Worm (Caenorhabditis elegans): ENCODE results near the gene rpl-22.

rpl-22 gene

DNA sequence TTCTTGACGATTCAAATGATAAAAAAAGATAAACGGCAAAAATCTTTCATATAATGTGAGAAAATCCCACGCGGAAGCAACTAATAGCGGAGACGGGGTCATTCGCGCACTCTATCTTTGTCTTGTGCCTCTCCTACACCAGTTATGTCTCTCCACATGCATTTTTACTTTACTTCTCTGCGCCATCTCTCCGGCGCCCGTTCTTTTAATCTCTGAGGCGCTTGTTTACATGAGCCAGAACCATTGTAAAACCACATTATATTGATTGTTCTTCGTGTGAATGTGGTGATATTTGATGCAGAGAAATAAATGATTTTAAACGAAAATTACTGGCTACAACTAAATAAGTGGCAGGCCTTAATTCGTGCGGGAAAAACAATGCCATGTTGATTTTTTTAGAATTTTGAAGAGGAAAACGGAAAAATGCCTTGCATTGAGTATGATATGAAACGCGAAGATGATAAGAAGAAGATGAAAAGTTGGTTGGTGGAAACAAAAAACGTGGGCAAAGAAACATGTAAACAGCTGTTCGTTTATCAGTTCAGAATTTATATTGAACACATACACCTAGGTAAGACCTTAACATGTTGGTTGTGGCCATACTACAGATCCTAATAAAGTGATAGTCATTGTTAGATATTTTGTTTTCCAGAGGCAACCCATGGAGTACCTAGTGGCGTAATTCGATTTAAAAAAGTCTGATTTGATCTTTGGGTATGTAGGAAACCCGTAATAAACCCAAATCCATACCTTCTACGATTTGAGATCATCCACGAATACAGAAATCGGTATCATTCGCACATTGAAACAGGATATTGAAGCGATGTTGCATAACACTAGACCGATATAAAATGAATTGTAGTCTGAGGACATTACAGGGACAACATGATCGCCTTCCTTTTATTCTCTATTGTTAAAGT is 37.2 kb downstream of the rpl-22 start, which contains the start of gene C04G6.2 (continued):
- no peak for TF ChIP-seq lin-29 (GFP tag; IDR thresholded peaks at IDR 0.05)
- no peak for TF ChIP-seq cey-2 (tag; optimal IDR thresholded peaks at IDR 0.05; ENCODE audit: borderline replicate concordance, insufficient read depth)
- TF ChIP-seq vab-7 (GFP tag; IDR thresholded peaks at IDR 0.05): no peak
- TF ChIP-seq hlh-11 (tag; optimal IDR thresholded peaks at IDR 0.05): peak; percentile 75
- TF ChIP-seq hmg-1.1 (GFP tag; IDR thresholded peaks at IDR 0.05): 0 out of 2 replicates have a peak, but pooled peaks have one; percentile 38
- no peak for TF ChIP-seq zfp-2 (tag; optimal IDR thresholded peaks at IDR 0.05)
- peak; percentile 36 for TF ChIP-seq mxl-3 (GFP tag; optimal IDR thresholded peaks at IDR 0.05)
- TF ChIP-seq unc-130 (GFP tag; optimal IDR thresholded peaks at IDR 0.05): no peak
- peak; percentile 47 for TF ChIP-seq mep-1 (tag; optimal IDR thresholded peaks at IDR 0.05)
- no peak for TF ChIP-seq fos-1 (tag; optimal IDR thresholded peaks at IDR 0.05)
- no peak for TF ChIP-seq ceh-44 (GFP tag; IDR thresholded peaks at IDR 0.05)
- peak in 1 of 2 experiments; percentile 45 for TF ChIP-seq unc-62 (GFP tag; optimal IDR thresholded peaks at IDR 0.05 in 1 of 2)
- TF ChIP-seq unc-62 (tag; optimal IDR thresholded peaks at IDR 0.05): no peak
- TF ChIP-seq ceh-20 (GFP tag; IDR thresholded peaks at IDR 0.05): no peak
- no peak for TF ChIP-seq nhr-237 (tag; optimal IDR thresholded peaks at IDR 0.05)

DNA sequence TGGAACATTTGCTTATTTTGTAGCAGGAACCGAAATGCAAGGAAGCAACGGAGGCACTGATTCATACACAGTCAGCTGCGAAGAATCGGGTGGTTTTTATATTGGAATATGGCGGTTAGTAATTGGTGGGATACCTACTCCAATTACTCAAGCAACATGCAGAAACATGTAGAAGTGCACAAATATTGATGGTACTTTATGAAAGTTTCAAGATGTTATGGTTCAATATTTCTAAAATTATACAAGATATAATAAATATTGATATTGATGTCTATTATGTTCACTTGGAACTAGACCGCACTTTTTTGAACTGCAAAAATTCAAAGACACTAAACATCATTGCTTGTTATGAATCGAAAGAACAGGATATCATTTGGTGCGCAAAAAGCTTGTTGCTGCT is 38.5 kb downstream of the rpl-22 start, which contains the start of gene C04G6.13:
Gene C04G6.13 (plus strand): TSS at position 301 of the 400 bp plus-strand sequence.
- TF ChIP-seq unc-62 (GFP tag; optimal IDR thresholded peaks at IDR 0.05 in 1 of 2) (peak in 1 of 2 experiments; percentile 35), unc-62 (tag; optimal IDR thresholded peaks at IDR 0.05) (no peak), hlh-30 (tag; optimal IDR thresholded peaks at IDR 0.05; ENCODE audit: insufficient read depth) (no peak)

DNA sequence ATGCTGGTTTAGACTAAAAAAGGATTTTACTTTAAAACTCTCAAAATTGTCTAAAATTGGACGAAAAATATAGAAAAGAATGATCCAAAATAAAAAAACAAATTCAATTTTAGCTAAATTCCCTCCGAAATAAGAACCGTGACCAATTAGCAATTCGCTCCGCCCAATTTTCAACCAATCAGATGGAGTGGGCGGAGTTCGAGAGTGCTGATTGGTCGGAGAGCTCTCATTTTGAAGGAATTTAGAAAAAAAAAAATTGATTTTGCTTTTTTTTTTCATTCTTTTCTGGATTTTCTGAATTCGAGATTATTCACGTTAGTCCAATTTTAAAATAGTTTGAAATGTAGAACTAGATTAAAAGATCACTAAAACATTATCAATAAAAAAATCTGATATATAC is 43.6 kb downstream of the rpl-22 start:
- TF ChIP-seq daf-8 (GFP tag; IDR thresholded peaks at IDR 0.05) (no peak), unc-62 (GFP tag; optimal IDR thresholded peaks at IDR 0.05 in 1 of 2) (peak in 1 of 2 experiments; percentile 73), unc-62 (tag; optimal IDR thresholded peaks at IDR 0.05) (no peak)

DNA sequence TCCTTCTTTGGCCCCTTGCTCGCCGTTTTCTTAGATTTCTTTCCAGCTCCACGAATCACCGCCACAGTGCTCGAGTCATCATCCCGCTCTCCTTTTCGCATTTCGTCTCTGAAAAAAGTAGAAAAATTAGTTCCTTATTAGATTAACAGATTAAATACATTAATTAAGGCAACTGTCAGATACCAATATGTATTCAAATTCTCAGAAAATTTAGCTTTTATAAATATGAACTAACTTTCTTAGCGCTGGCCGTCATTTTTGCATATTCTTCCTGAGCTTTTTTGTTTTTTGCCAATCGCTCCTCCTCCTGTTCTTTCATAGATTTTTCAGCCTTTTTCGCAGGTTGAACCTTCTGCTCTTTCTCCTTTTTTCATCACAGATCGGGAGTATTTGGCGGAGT is 44.2 kb downstream of the rpl-22 start, which contains the start of gene C04G6.6:
Gene C04G6.6 (minus strand): TSS at position 101 of the 400 bp plus-strand sequence.
- no peak for TF ChIP-seq hlh-30 (tag; optimal IDR thresholded peaks at IDR 0.05; ENCODE audit: insufficient read depth)
- no peak for TF ChIP-seq hlh-11 (tag; optimal IDR thresholded peaks at IDR 0.05)
- TF ChIP-seq nhr-42 (GFP tag; IDR thresholded peaks at IDR 0.05): no peak
- no peak for TF ChIP-seq daf-12 (tag; optimal IDR thresholded peaks at IDR 0.05)
- TF ChIP-seq unc-130 (GFP tag; optimal IDR thresholded peaks at IDR 0.05): no peak
- no peak for TF ChIP-seq nhr-11 (tag; optimal IDR thresholded peaks at IDR 0.05)
- TF ChIP-seq gei-8 (GFP tag; optimal IDR thresholded peaks at IDR 0.05): no peak
- TF ChIP-seq aly-2 (tag; optimal IDR thresholded peaks at IDR 0.05): no peak
- TF ChIP-seq nhr-48 (tag; optimal IDR thresholded peaks at IDR 0.05): no peak
- TF ChIP-seq tag-97 (GFP tag; IDR thresholded peaks at IDR 0.05): no peak
- no peak for TF ChIP-seq nhr-77 (tag; optimal IDR thresholded peaks at IDR 0.05)
- no peak for TF ChIP-seq madf-5 (GFP tag; IDR thresholded peaks at IDR 0.05)
- no peak for TF ChIP-seq lir-3 (tag; optimal IDR thresholded peaks at IDR 0.05)
- TF ChIP-seq saeg-2 (GFP tag; IDR thresholded peaks at IDR 0.05): no peak

ce11 chrII:5101701-5102100 is 46.3 kb downstream of the rpl-22 start, which contains the start of the genes idpb-3 and idpb-1:
Gene idpb-3 (minus strand): TSS chrII:5101801.
Gene idpb-1 (plus strand): TSS chrII:5101984.
- TF ChIP-seq vab-7 (GFP tag; IDR thresholded peaks at IDR 0.05) (no peak), aha-1 (tag) (peak; percentile 51)

DNA sequence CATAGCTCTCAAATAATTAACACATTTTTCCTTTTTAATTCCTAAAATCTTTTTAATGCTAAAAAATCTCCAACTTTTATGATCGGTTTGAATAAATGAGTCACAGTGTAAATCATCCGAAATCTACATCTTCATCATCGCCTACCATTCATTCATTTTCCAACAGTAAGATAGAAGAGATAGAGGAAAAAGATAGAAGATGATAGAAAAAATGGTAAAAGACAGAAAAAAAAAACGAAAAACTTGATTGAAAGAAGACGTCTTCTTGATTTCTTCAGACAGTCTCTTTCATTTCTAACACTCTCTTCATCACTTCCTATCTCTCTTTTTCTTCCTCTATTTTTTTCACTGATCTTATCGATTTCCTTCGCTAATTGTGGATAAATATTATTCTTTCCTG is 47.8 kb downstream of the rpl-22 start:
- peak; percentile 16 for TF ChIP-seq nhr-28 (tag; optimal IDR thresholded peaks at IDR 0.05)
- no peak for TF ChIP-seq dmd-6 (GFP tag; IDR thresholded peaks at IDR 0.05)
- no peak for TF ChIP-seq daf-19 (GFP tag; conservative IDR thresholded peaks at IDR 0.05)
- no peak for TF ChIP-seq egl-43 (GFP tag; IDR thresholded peaks at IDR 0.05)
